Worm (Caenorhabditis elegans) whole organism, young adult: ENCODE measurements around the gene F21H7.2.

Source experiments
- C17E4.6 ChIP-seq: fragments of 200-800 bp; sonication (Bioruptor generic); IDR thresholded peaks from 2 replicates; pipeline ENCODE4 v1.3.6; 2022; ENCODE audit warnings: missing genetic modification reagents, missing genetic modification characterization, missing compliant biosample characterization
- D2030.7 ChIP-seq: fragments of 200-800 bp; sonication (Bioruptor generic); IDR thresholded peaks from 2 replicates; pipeline ENCODE4 v1.3.6; 2022; ENCODE audit warnings: missing genetic modification reagents, missing genetic modification characterization, missing compliant biosample characterization
- F37B4.10 ChIP-seq: fragments of 200-800 bp; sonication (Bioruptor generic); IDR thresholded peaks from 2 replicates; pipeline ENCODE4 v1.3.6; 2022; ENCODE audit warnings: missing genetic modification characterization, missing compliant biosample characterization
- F49E8.2 ChIP-seq: sonication (generic microtip); optimal IDR thresholded peaks from 3 replicates; lab custom pipeline; 2017; ENCODE audit warnings: missing genetic modification characterization, mild to moderate bottlenecking, missing compliant biosample characterization, antibody characterized with exemption, moderate library complexity; ENCODE audit not compliant: insufficient read depth
- ama-1 ChIP-seq, 3 experiments: fragments of 150-350 bp in 1 of 3; sonication (generic microtip) in 2 of 3; optimal IDR thresholded peaks; 2 replicates each; lab custom pipeline; 2014 to 2018; ENCODE audit warnings: missing biosample characterization in 2 of 3, missing genetic modification characterization in 2 of 3, missing genetic modification reagents in 2 of 3
- attf-5 ChIP-seq: fragments of 200-800 bp; sonication (Bioruptor generic); optimal IDR thresholded peaks from 2 replicates; lab custom pipeline; 2018; ENCODE audit warnings: mild to moderate bottlenecking, missing genetic modification characterization, missing compliant biosample characterization
- let-607 ChIP-seq, 2 experiments: fragments of 200-800 bp in 1 of 2; sonication (Bioruptor generic) in 1 of 2; sonication (generic microtip) in 1 of 2; optimal IDR thresholded peaks; 2 replicates each; lab custom pipeline; 2016 to 2018; ENCODE audit warnings: mild to moderate bottlenecking in 2 of 2, missing compliant biosample characterization in 2 of 2, missing genetic modification characterization in 2 of 2, moderate library complexity in 2 of 2, missing genotype in 1 of 2
- mes-4 ChIP-seq: sonication (generic microtip); optimal IDR thresholded peaks from 2 replicates; lab custom pipeline; 2016; ENCODE audit warnings: missing genotype, missing genetic modification characterization, missing compliant biosample characterization
- nfya-2 ChIP-seq: fragments of 200-800 bp; sonication (Bioruptor generic); IDR thresholded peaks from 2 replicates; pipeline ENCODE4 v1.3.6; 2022; ENCODE audit warnings: missing genetic modification reagents, missing genetic modification characterization, missing compliant biosample characterization
- rec-8 ChIP-seq, 2 experiments: sonication (generic microtip); optimal IDR thresholded peaks; 2 replicates each; lab custom pipeline; 2016; ENCODE audit warnings: mild to moderate bottlenecking in 2 of 2, missing genetic modification characterization in 2 of 2, missing genetic modification reagents in 2 of 2, missing genotype in 2 of 2, missing biosample characterization in 1 of 2, missing compliant biosample characterization in 1 of 2, moderate library complexity in 1 of 2
- somi-1 ChIP-seq: fragments of 200-800 bp; sonication (Bioruptor generic); optimal IDR thresholded peaks from 2 replicates; lab custom pipeline; 2018; ENCODE audit warnings: mild to moderate bottlenecking, missing genetic modification characterization, missing compliant biosample characterization
- unc-130 ChIP-seq: sonication (generic microtip); optimal IDR thresholded peaks from 2 replicates; lab custom pipeline; 2016; ENCODE audit warnings: missing genetic modification reagents, missing genetic modification characterization, missing compliant biosample characterization
- unc-62 ChIP-seq: fragments of 150-350 bp; optimal IDR thresholded peaks from 2 replicates; lab custom pipeline; 2014; ENCODE audit warnings: missing biosample characterization, missing genetic modification reagents, missing genetic modification characterization

DNA sequence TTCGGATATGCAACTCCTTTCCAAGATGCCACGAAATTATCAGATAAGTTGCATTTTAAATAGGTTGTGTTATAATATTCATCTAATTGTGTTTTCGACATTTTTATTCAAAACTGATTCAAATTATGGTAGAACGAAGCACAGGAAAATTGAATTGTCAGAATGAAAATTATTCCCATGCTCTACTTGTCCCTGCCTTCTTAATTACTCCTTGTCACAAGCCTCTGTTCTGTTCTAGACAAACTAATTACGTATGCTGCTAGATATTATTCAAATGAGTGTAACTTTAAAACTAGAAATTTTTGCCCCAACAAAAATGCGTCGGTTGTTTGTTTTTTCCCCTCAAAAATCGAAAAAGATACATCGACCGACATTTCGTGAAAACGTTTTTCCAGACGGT, 14.3 kb upstream of the F21H7.2 start, which contains the start of gene srh-104:
- TF ChIP-seq attf-5 (GFP tag; lab: Kevin White, UChicago) (no peak), unc-130 (GFP tag; lab: Kevin White, UChicago) (no peak), nfya-2 (GFP tag; lab: Robert Waterston, UW) (no peak), let-607 (tag; optimal IDR thresholded peaks at IDR 0.05; lab: Kevin White, UChicago) (no peak), ama-1 (optimal IDR thresholded peaks at IDR 0.05; lab: Kevin White, UChicago) (no peak), ama-1 (GFP tag; optimal IDR thresholded peaks at IDR 0.05; lab: Kevin White, UChicago) (no peak), somi-1 (GFP tag; lab: Kevin White, UChicago) (no peak), F37B4.10 (GFP tag; lab: Robert Waterston, UW) (no peak), D2030.7 (GFP tag; lab: Robert Waterston, UW) (no peak), C17E4.6 (GFP tag; lab: Robert Waterston, UW) (no peak), rec-8 (tag; optimal IDR thresholded peaks at IDR 0.05; lab: Kevin White, UChicago) (no peak), F49E8.2 (tag; lab: Kevin White, UChicago) (no peak), unc-62 (GFP tag; lab: Kevin White, UChicago) (no peak), mes-4 (tag; lab: Kevin White, UChicago) (no peak)
